Worm (Caenorhabditis elegans): ENCODE data around the gene chil-9.

Gene chil-9

ce11 chrII:9861394-9861793, 16.3 kb upstream of the chil-9 start, which contains the start of gene chil-3 (continued):
- TF ChIP-seq nhr-80 (tag; optimal IDR thresholded peaks at IDR 0.05): no peak
- no peak for TF ChIP-seq bed-2 (GFP tag; IDR thresholded peaks at IDR 0.05)

ce11 chrII:9859575-9859974, 14.4 kb upstream of the chil-9 start, which contains the start of gene chil-5:
TSS of gene chil-5 (minus strand) at chrII:9859675.
- no peak for TF ChIP-seq ZK185.1 (tag; optimal IDR thresholded peaks at IDR 0.05; ENCODE audit: poor library complexity, severe bottlenecking)
- TF ChIP-seq nhr-27 (tag; optimal IDR thresholded peaks at IDR 0.05): no peak
- TF ChIP-seq nhr-80 (tag; optimal IDR thresholded peaks at IDR 0.05): no peak
- no peak for TF ChIP-seq K11D2.4 (GFP tag; IDR thresholded peaks at IDR 0.05)
- no peak for TF ChIP-seq him-1 (tag; optimal IDR thresholded peaks at IDR 0.05)
- TF ChIP-seq ceh-100 (GFP tag; IDR thresholded peaks at IDR 0.05): no peak
- TF ChIP-seq F22D6.2 (tag; optimal IDR thresholded peaks at IDR 0.05): no peak
- no peak for TF ChIP-seq nfya-2 (GFP tag; IDR thresholded peaks at IDR 0.05)
- no peak for TF ChIP-seq lsl-1 (GFP tag; optimal IDR thresholded peaks at IDR 0.05)
- TF ChIP-seq snpc-3.4 (tag; optimal IDR thresholded peaks at IDR 0.05): no peak
- no peak for TF ChIP-seq sptf-2 (GFP tag; optimal IDR thresholded peaks at IDR 0.05)
- TF ChIP-seq hrde-1 (tag; optimal IDR thresholded peaks at IDR 0.05; ENCODE audit: borderline replicate concordance): no peak
- TF ChIP-seq T07F8.4 (tag; optimal IDR thresholded peaks at IDR 0.05): no peak
- TF ChIP-seq lir-1 (GFP tag; conservative IDR thresholded peaks at IDR 0.05): no peak
- no peak for TF ChIP-seq atf-7 (tag; optimal IDR thresholded peaks at IDR 0.05)
- TF ChIP-seq die-1 (tag; optimal IDR thresholded peaks at IDR 0.05): no peak
- no peak for TF ChIP-seq somi-1 (GFP tag; optimal IDR thresholded peaks at IDR 0.05)

- TF ChIP-seq lsl-1 (GFP tag; optimal IDR thresholded peaks at IDR 0.05) (no peak), ceh-79 (tag; optimal IDR thresholded peaks at IDR 0.05) (no peak)
These were observed 12.7 kb upstream of the chil-9 start, which contains the start of gene chil-6 for ce11 chrII:9857791-9858190. TSS of gene chil-6 (minus strand) at chrII:9857891.

ce11 chrII:9855620-9856019, 10.5 kb upstream of the chil-9 start, which contains the start of gene chil-4:
TSS of gene chil-4 (minus strand) at chrII:9855720.
- TF ChIP-seq ceh-79 (tag; optimal IDR thresholded peaks at IDR 0.05) (no peak), mel-28 (tag; optimal IDR thresholded peaks at IDR 0.05; ENCODE audit: borderline replicate concordance) (no peak)

- TF ChIP-seq chd-7 (tag; optimal IDR thresholded peaks at IDR 0.05) (no peak), ceh-100 (GFP tag; IDR thresholded peaks at IDR 0.05) (no peak), dpff-1 (tag; optimal IDR thresholded peaks at IDR 0.05) (no peak), pbrm-1 (GFP tag; IDR thresholded peaks at IDR 0.05) (no peak), nhr-90 (tag; optimal IDR thresholded peaks at IDR 0.05) (no peak), snpc-1.3 (tag; optimal IDR thresholded peaks at IDR 0.05; ENCODE audit: insufficient read depth) (no peak), Y56A3A.18 (GFP tag; IDR thresholded peaks at IDR 0.05) (no peak), F33H1.4 (GFP tag; IDR thresholded peaks at IDR 0.05) (no peak), aptf-2 (GFP tag; conservative IDR thresholded peaks at IDR 0.05) (no peak), him-1 (tag; optimal IDR thresholded peaks at IDR 0.05) (no peak), ZK185.1 (tag; optimal IDR thresholded peaks at IDR 0.05; ENCODE audit: poor library complexity, severe bottlenecking) (no peak), F49E8.2 (tag; optimal IDR thresholded peaks at IDR 0.05; ENCODE audit: insufficient read depth) (no peak), ceh-91 (GFP tag; IDR thresholded peaks at IDR 0.05) (no peak), nfya-1 (tag; optimal IDR thresholded peaks at IDR 0.05; ENCODE audit: borderline replicate concordance, insufficient read depth) (no peak)
These were observed 5.8 kb upstream of the chil-9 start, which contains the start of gene ZK938.10 for ce11 chrII:9850945-9851344. TSS of gene ZK938.10 (minus strand) at chrII:9851045.

All from whole organism, young adult.